Fruit fly (Drosophila melanogaster): ENCODE results near the gene IPIP.

- TF ChIP-seq CrebA (GFP tag; optimal IDR thresholded peaks at IDR 0.05; ENCODE audit: borderline replicate concordance) (no peak), br (GFP tag; optimal IDR thresholded peaks at IDR 0.05) (no peak), psq (GFP tag; optimal IDR thresholded peaks at IDR 0.05) (no peak), Sp1 (GFP tag; optimal IDR thresholded peaks at IDR 0.05) (no peak), CG32264 (GFP tag; optimal IDR thresholded peaks at IDR 0.05) (no peak)
Measured at dm6 chr2L:6076143-6076542, 28.3 kb downstream of the IPIP start.
